Worm (Caenorhabditis elegans): Measurements from ENCODE around the gene swsn-3.

swsn-3 gene

ce11 chrIII:2785840-2786239 is 17.4 kb upstream of the swsn-3 start, which contains the start of gene Y71H2AM.20 (continued):
- TF ChIP-seq ztf-11 (tag; optimal IDR thresholded peaks at IDR 0.05) (no peak), egl-43 (GFP tag; IDR thresholded peaks at IDR 0.05) (no peak), jun-1 (tag; optimal IDR thresholded peaks at IDR 0.05) (peak; percentile 76), fkh-10 (GFP tag; optimal IDR thresholded peaks at IDR 0.05) (peak; percentile 97), unc-130 (GFP tag; optimal IDR thresholded peaks at IDR 0.05) (peak; percentile 91), daf-19 (GFP tag; conservative IDR thresholded peaks at IDR 0.05) (no peak), duxl-1 (tag; optimal IDR thresholded peaks at IDR 0.05; ENCODE audit: poor library complexity) (peak; percentile 80), zip-2 (tag; optimal IDR thresholded peaks at IDR 0.05) (peak; percentile 73), nhr-76 (tag; optimal IDR thresholded peaks at IDR 0.05) (peak; percentile 16), fos-1 (tag; optimal IDR thresholded peaks at IDR 0.05) (no peak), F49E8.2 (tag; optimal IDR thresholded peaks at IDR 0.05; ENCODE audit: borderline replicate concordance) (peak; percentile 76), tra-1 (GFP tag; IDR thresholded peaks at IDR 0.05) (peak; percentile 44; the same call in 1 of the 2 replicates), snpc-4 (tag; optimal IDR thresholded peaks at IDR 0.05) (peak; percentile 44), lim-7 (GFP tag; IDR thresholded peaks at IDR 0.05) (no peak; the same call in 1 of the 2 replicates), madf-5 (GFP tag; IDR thresholded peaks at IDR 0.05) (no peak), Y75B8A.6 (GFP tag; IDR thresholded peaks at IDR 0.05) (peak; percentile 61; the same call in 1 of the 2 replicates), dve-1 (tag; optimal IDR thresholded peaks at IDR 0.05; ENCODE audit: insufficient read depth) (peak; percentile 99), unc-62 (GFP tag; optimal IDR thresholded peaks at IDR 0.05 in 1 of 2) (peak in 1 of 2 experiments; percentile 97), unc-62 (tag; optimal IDR thresholded peaks at IDR 0.05) (no peak), aly-2 (tag; optimal IDR thresholded peaks at IDR 0.05) (no peak), daf-12 (tag; optimal IDR thresholded peaks at IDR 0.05) (no peak), ctbp-1 (GFP tag; IDR thresholded peaks at IDR 0.05) (peak; percentile 84), mdl-1 (tag; optimal IDR thresholded peaks at IDR 0.05) (peak in 1 of 2 experiments; percentile 79), set-16 (GFP tag; IDR thresholded peaks at IDR 0.05) (no peak), dpl-1 (GFP tag; optimal IDR thresholded peaks at IDR 0.05) (peak; percentile 92), lin-1 (GFP tag; IDR thresholded peaks at IDR 0.05) (peak; percentile 29; the same call in 1 of the 2 replicates), zag-1 (tag; optimal IDR thresholded peaks at IDR 0.05) (no peak), lin-29 (GFP tag; IDR thresholded peaks at IDR 0.05) (peak; percentile 57; the same call in 1 of the 2 replicates), attf-4 (tag; optimal IDR thresholded peaks at IDR 0.05) (no peak), daf-16 (GFP tag; optimal IDR thresholded peaks at IDR 0.05) (peak in 1 of 2 experiments; percentile 75), daf-16 (tag; optimal IDR thresholded peaks at IDR 0.05) (peak; percentile 76), php-3 (GFP tag; IDR thresholded peaks at IDR 0.05) (peak; percentile 57), hif-1 (tag; optimal IDR thresholded peaks at IDR 0.05) (peak; percentile 24 to 85), ceh-44 (GFP tag; IDR thresholded peaks at IDR 0.05) (peak; percentile 45; the same call in 1 of the 2 replicates), D1046.2 (GFP tag; IDR thresholded peaks at IDR 0.05) (peak; percentile 69; the same call in 1 of the 2 replicates), nhr-77 (tag; optimal IDR thresholded peaks at IDR 0.05) (peak; percentile 98), nhr-48 (tag; optimal IDR thresholded peaks at IDR 0.05) (peak; percentile 52), cey-2 (tag; optimal IDR thresholded peaks at IDR 0.05; ENCODE audit: borderline replicate concordance, insufficient read depth) (no peak), nhr-237 (tag; optimal IDR thresholded peaks at IDR 0.05) (peak; percentile 69), snpc-1.2 (GFP tag; IDR thresholded peaks at IDR 0.05) (no peak), mxl-3 (GFP tag; optimal IDR thresholded peaks at IDR 0.05) (peak; percentile 69), ZK337.2 (GFP tag; IDR thresholded peaks at IDR 0.05) (no peak), madf-9 (GFP tag; conservative IDR thresholded peaks at IDR 0.05) (peak; percentile 81), ceh-62 (tag; optimal IDR thresholded peaks at IDR 0.05) (no peak), lin-39 (tag; optimal IDR thresholded peaks at IDR 0.05) (no peak), F10B5.3 (tag; optimal IDR thresholded peaks at IDR 0.05) (no peak), zfp-2 (tag; optimal IDR thresholded peaks at IDR 0.05) (peak; percentile 81), hmg-1.1 (GFP tag; IDR thresholded peaks at IDR 0.05) (peak; percentile 94), mep-1 (tag; optimal IDR thresholded peaks at IDR 0.05) (peak; percentile 99), nhr-6 (tag; optimal IDR thresholded peaks at IDR 0.05) (peak; percentile 98), nhr-10 (tag; optimal IDR thresholded peaks at IDR 0.05) (peak; percentile 77), rbr-2 (tag; optimal IDR thresholded peaks at IDR 0.05) (peak; percentile 95)
